Worm (Caenorhabditis elegans): ENCODE results near the gene gpd-2.
A peak's percentile ranks its signal among the peaks of the same experiment; 100 is the strongest.

gpd-2 gene

DNA sequence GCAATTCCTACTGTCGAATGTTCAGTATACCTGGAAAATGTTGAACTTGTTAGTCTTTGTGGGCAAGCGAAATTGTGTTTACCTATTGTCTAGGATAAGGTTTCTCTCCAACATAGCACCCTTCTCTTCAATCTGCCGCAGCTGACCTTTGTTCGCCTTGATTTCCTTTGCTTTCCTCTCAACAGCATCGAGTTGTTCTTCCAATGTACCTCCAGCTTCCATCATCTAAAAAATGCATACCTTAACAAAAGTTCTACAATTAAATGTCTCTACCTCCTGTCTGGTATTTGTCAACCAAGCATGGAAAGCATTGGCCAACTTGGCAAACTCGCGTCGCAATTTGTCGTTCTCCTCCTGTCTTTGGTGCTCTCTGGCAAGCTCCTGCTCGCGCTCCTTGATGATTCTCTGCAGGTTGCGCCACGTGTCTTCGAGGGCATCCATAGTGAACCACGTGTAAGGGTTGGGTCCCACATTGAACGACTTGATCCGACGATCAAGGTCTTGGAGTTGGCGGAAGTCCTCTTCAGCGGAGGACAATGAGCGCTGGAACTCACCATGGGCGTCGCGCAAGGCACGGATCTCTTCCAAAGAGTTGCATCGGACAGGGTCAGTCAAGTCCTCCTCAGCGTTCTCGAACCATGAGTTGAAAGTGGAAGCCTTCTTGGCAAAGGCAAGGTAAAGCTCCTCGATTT is 4.3 kb upstream of the gpd-2 start:
- TF ChIP-seq efl-1 (optimal IDR thresholded peaks at IDR 0.05), result no peak
- peak in 1 of 2 experiments; percentile 76 for TF ChIP-seq efl-1 (GFP tag; optimal IDR thresholded peaks at IDR 0.05 in 1 of 2)
- no peak for TF ChIP-seq nhr-77 (tag; optimal IDR thresholded peaks at IDR 0.05)

DNA sequence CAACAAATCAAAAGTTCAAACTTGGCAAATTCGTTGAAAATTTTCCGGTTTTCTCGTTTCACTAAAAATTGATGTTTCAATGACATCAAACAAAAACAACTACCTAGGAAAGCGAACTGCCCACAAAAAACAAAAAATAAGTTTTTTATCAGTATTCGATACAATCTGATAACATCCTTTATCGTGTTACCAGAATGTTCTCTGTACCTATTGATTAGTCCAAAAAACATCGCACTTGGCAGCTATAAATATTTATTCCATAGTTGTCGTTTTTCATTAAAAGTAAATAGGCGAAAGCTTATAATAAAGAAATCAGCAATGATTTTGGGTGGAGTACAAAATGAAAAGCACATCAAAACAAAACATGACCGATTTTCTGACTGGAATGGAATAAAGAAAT is 2.7 kb upstream of the gpd-2 start:
- no peak for TF ChIP-seq ceh-82 (tag; optimal IDR thresholded peaks at IDR 0.05)
- TF ChIP-seq Y116A8C.19 (tag; optimal IDR thresholded peaks at IDR 0.05; ENCODE audit: borderline replicate concordance), result no peak
- TF ChIP-seq F16B12.6 (tag; optimal IDR thresholded peaks at IDR 0.05), result no peak
- TF ChIP-seq snu-23 (GFP tag; optimal IDR thresholded peaks at IDR 0.05), result peak; percentile 26
- no peak for TF ChIP-seq zip-4 (GFP tag; optimal IDR thresholded peaks at IDR 0.05)
- no peak for TF ChIP-seq swsn-7 (tag; optimal IDR thresholded peaks at IDR 0.05)
- TF ChIP-seq hpl-2 (GFP tag; optimal IDR thresholded peaks at IDR 0.05), result no peak
- no peak for TF ChIP-seq hlh-4 (tag; optimal IDR thresholded peaks at IDR 0.05)
- TF ChIP-seq elt-3 (tag; optimal IDR thresholded peaks at IDR 0.05), result peak in 1 of 6 experiments; percentile 80
- TF ChIP-seq lir-3 (tag; optimal IDR thresholded peaks at IDR 0.05; ENCODE audit: poor library complexity), result no peak
- no peak for TF ChIP-seq ets-5 (GFP tag; IDR thresholded peaks at IDR 0.05)
- TF ChIP-seq lin-14 (GFP tag; optimal IDR thresholded peaks at IDR 0.05), result peak; percentile 31
- peak; percentile 41 for TF ChIP-seq nhr-90 (tag; optimal IDR thresholded peaks at IDR 0.05; ENCODE audit: poor library complexity)
- TF ChIP-seq dpl-1 (GFP tag; optimal IDR thresholded peaks at IDR 0.05), result no peak
- no peak for TF ChIP-seq nhr-84 (tag; optimal IDR thresholded peaks at IDR 0.05)
- TF ChIP-seq mab-9 (GFP tag; IDR thresholded peaks at IDR 0.05), result no peak
- TF ChIP-seq snpc-4 (tag; optimal IDR thresholded peaks at IDR 0.05), result no peak
- TF ChIP-seq lin-39 (tag; optimal IDR thresholded peaks at IDR 0.05), result no peak
- TF ChIP-seq unc-86 (tag; optimal IDR thresholded peaks at IDR 0.05), result no peak
- no peak for TF ChIP-seq pax-3 (tag; optimal IDR thresholded peaks at IDR 0.05)
- TF ChIP-seq xbp-1 (tag; optimal IDR thresholded peaks at IDR 0.05), result no peak
- TF ChIP-seq nhr-76 (tag; optimal IDR thresholded peaks at IDR 0.05), result no peak
- no peak for TF ChIP-seq C16A3.4 (tag; optimal IDR thresholded peaks at IDR 0.05)
- TF ChIP-seq ceh-90 (tag; optimal IDR thresholded peaks at IDR 0.05), result no peak
- no peak for TF ChIP-seq ceh-63 (GFP tag; optimal IDR thresholded peaks at IDR 0.05)
- no peak for TF ChIP-seq C04F5.9 (tag; optimal IDR thresholded peaks at IDR 0.05)
- peak; percentile 33; the same call in 1 of the 2 replicates for TF ChIP-seq nhr-19 (GFP tag; conservative IDR thresholded peaks at IDR 0.05)
- no peak for TF ChIP-seq tlp-1 (tag; optimal IDR thresholded peaks at IDR 0.05)
- TF ChIP-seq nhr-71 (tag; optimal IDR thresholded peaks at IDR 0.05), result peak; percentile 48
- no peak for TF ChIP-seq unc-98 (GFP tag; IDR thresholded peaks at IDR 0.05)
- TF ChIP-seq nhr-12 (tag; optimal IDR thresholded peaks at IDR 0.05), result no peak
- peak in 1 of 2 experiments; percentile 33 for TF ChIP-seq lin-35 (GFP tag; optimal IDR thresholded peaks at IDR 0.05)
- TF ChIP-seq irx-1 (tag; optimal IDR thresholded peaks at IDR 0.05), result no peak
- TF ChIP-seq pqm-1 (tag; optimal IDR thresholded peaks at IDR 0.05), result no peak
- no peak for TF ChIP-seq ces-1 (GFP tag; optimal IDR thresholded peaks at IDR 0.05)
- no peak for TF ChIP-seq lin-15B (tag; optimal IDR thresholded peaks at IDR 0.05)
- peak; percentile 79 for TF ChIP-seq elt-2 (tag; optimal IDR thresholded peaks at IDR 0.05)
- TF ChIP-seq ztf-4 (tag; optimal IDR thresholded peaks at IDR 0.05), result peak; percentile 37
- peak; percentile 88 for TF ChIP-seq nhr-85 (tag)
- no peak for TF ChIP-seq jun-1 (tag; optimal IDR thresholded peaks at IDR 0.05)
- no peak for TF ChIP-seq hlh-17 (GFP tag; optimal IDR thresholded peaks at IDR 0.05; ENCODE audit: borderline replicate concordance)
- TF ChIP-seq efl-3 (GFP tag; optimal IDR thresholded peaks at IDR 0.05), result no peak
- peak; percentile 40 for TF ChIP-seq nhr-20 (tag; optimal IDR thresholded peaks at IDR 0.05)
- TF ChIP-seq sup-37 (GFP tag; optimal IDR thresholded peaks at IDR 0.05), result no peak
- TF ChIP-seq aly-2 (tag; optimal IDR thresholded peaks at IDR 0.05), result peak; percentile 85
- TF ChIP-seq ama-1 (optimal IDR thresholded peaks at IDR 0.05), result peak; percentile 38
